Worm (Caenorhabditis elegans) whole organism, early embryonic: ENCODE data around the gene comt-2.

Experiments
- ama-1 ChIP-seq: fragments of 150-350 bp; optimal IDR thresholded peaks from 2 replicates; lab custom pipeline; 2014
- scrt-1 ChIP-seq: fragments of 200-800 bp; sonication (Bioruptor generic); IDR thresholded peaks from 2 replicates; pipeline ENCODE4 v1.3.6; 2022; ENCODE audit warnings: missing genetic modification characterization, missing compliant biosample characterization
- tra-4 ChIP-seq: sonication (generic microtip); optimal IDR thresholded peaks from 2 replicates; lab custom pipeline; 2017; ENCODE audit warnings: missing genetic modification characterization, missing compliant biosample characterization

DNA sequence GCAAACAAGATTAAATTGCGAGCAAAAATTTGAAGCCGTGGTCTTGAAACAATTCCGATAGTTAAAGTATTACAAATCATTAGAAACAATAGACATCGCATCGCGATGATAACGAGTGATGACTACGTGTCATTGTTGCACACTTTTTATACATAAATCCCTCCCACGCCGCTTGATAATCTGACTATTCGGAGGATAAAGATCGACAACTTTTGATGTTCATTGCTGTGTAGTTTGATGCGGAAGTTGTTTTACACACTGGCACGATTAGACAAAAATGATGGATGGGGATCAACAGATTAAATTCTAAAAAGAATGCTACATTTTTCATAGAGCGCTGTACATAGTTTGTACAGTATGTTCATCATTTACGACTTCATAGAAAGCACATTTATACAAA lies 15.0 kb downstream of the comt-2 start, which contains the start of gene T08G3.11:
- TF ChIP-seq scrt-1 (GFP tag; lab: Robert Waterston, UW), result no peak
- no peak for TF ChIP-seq ama-1
- no peak for TF ChIP-seq tra-4
